In the genomic region with DNA sequence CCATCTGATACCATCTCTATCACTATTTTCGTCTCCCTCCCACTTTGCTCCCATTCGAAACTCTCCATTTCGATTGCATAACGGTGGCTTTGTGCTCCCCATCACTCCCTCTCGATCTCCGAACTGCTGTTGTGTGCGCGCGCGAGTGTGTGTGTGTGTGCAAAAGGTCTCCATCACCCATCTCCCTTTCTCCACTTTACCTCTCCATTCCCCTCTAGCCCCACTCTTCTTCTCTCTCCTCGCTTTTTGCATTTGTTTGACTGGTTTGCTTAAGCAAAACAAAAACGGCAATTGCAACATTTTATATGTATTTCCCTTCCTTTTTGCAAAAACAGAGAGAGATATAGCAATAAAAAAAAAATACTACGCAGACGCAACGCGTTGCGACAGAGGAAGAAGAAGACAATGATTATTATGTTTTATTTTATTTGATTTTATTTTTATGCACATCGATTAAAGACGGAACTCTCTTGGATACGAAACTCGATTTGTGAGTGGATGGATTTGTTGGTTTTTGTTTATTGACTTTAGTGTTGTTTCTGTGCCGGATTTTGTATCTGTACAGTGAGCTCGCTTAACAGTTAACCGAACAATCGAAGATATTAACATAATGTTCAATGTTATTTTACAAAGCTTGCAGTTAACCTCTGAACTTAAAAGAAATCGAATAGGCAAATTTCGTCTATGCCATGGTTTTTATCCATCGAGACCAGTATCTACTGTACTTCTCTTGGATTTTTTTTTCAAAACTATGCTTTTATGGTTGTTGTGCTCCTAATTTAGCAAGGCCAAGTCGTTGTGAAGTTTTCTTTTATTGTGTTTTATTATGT, we compare ENCODE assay signal across 1 fruit fly cellular context.
TF ChIP-seq lines count a peak whose summit lies in the region.

No protein-coding gene starts in this region.

TF ChIP-seq in whole organism, embryonic, 481 proteins besides CTCF, POLR2A, EP300 and RAD21 (continued from another document):
- TF ChIP-seq CG13624 (GFP tag; optimal IDR thresholded peaks at IDR 0.05; lab: Kevin White, UChicago) (peak; percentile 65), tna (GFP tag; IDR thresholded peaks at IDR 0.05; lab: Robert Waterston, UW; ENCODE audit: partially characterized antibody) (no peak)
